Worm (Caenorhabditis elegans) whole organism, L4 larva: Measurements from ENCODE around the gene C34D10.5.

Experiments
- F26F4.8 ChIP-seq: fragments of 200-800 bp; sonication (Bioruptor generic); conservative IDR thresholded peaks from 2 replicates; pipeline ENCODE4 v1.3.6; 2022; ENCODE audit warnings: missing genetic modification characterization, missing compliant biosample characterization
- F37D6.2 ChIP-seq: sonication (generic microtip); optimal IDR thresholded peaks from 2 replicates; lab custom pipeline; 2016; ENCODE audit warnings: mild to moderate bottlenecking, missing genetic modification characterization, missing compliant biosample characterization
- F49E8.2 ChIP-seq: sonication (generic microtip); optimal IDR thresholded peaks from 2 replicates; lab custom pipeline; 2016; ENCODE audit warnings: missing compliant biosample characterization, mild to moderate bottlenecking, missing genetic modification characterization, borderline replicate concordance
- T20F7.1 ChIP-seq: fragments of 200-800 bp; sonication (Bioruptor generic); optimal IDR thresholded peaks from 2 replicates; lab custom pipeline; 2018; ENCODE audit warnings: mild to moderate bottlenecking, missing genetic modification characterization, missing compliant biosample characterization
- T26A8.4 ChIP-seq: fragments of 200-800 bp; sonication (Bioruptor generic); IDR thresholded peaks from 2 replicates; pipeline ENCODE4 v1.3.6; 2022; ENCODE audit warnings: missing genetic modification characterization, missing compliant biosample characterization
- Y105C5A.15 ChIP-seq: fragments of 200-800 bp; sonication (Bioruptor generic); IDR thresholded peaks from 2 replicates; pipeline ENCODE4 v1.3.6; 2022; ENCODE audit warnings: missing genetic modification characterization, missing compliant biosample characterization
- Y5F2A.4 ChIP-seq: fragments of 200-800 bp; sonication (Bioruptor generic); optimal IDR thresholded peaks from 2 replicates; lab custom pipeline; 2018; ENCODE audit warnings: mild to moderate bottlenecking, missing genetic modification characterization, missing compliant biosample characterization
- aha-1 ChIP-seq: fragments of 150-350 bp; peaks from one replicate; lab custom pipeline; 2014; ENCODE audit warnings: missing biosample characterization, missing genetic modification characterization
- aly-2 ChIP-seq: sonication (generic microtip); optimal IDR thresholded peaks from 2 replicates; lab custom pipeline; 2018; ENCODE audit warnings: missing biosample characterization, missing genetic modification characterization
- ama-1 ChIP-seq: fragments of 150-350 bp; optimal IDR thresholded peaks from 2 replicates; lab custom pipeline; 2014; ENCODE audit warnings: inconsistent platforms, mixed read lengths
- attf-4 ChIP-seq: sonication (generic microtip); optimal IDR thresholded peaks from 3 replicates; lab custom pipeline; 2017; ENCODE audit warnings: missing biosample characterization, missing genetic modification characterization
- ceh-20 ChIP-seq: fragments of 200-800 bp; sonication (Bioruptor generic); IDR thresholded peaks from 2 replicates; pipeline ENCODE4 v1.3.6; 2022; ENCODE audit warnings: missing genetic modification reagents, missing genetic modification characterization, missing compliant biosample characterization
- ceh-44 ChIP-seq: fragments of 200-800 bp; sonication (Bioruptor generic); IDR thresholded peaks from 2 replicates; pipeline ENCODE4 v1.3.6; 2022; ENCODE audit warnings: missing genetic modification reagents, missing genetic modification characterization, missing compliant biosample characterization
- ceh-62 ChIP-seq: sonication (generic microtip); optimal IDR thresholded peaks from 2 replicates; lab custom pipeline; 2017; ENCODE audit warnings: missing biosample characterization, missing genetic modification characterization
- ces-1 ChIP-seq: fragments of 150-350 bp; sonication (generic microtip); optimal IDR thresholded peaks from 4 replicates; lab custom pipeline; 2014; ENCODE audit warnings: missing biosample characterization, missing genetic modification reagents, missing genetic modification characterization
- cey-2 ChIP-seq: sonication (generic microtip); optimal IDR thresholded peaks from 3 replicates; lab custom pipeline; 2017; ENCODE audit warnings: missing genetic modification characterization, mild to moderate bottlenecking, missing compliant biosample characterization, antibody characterized with exemption, borderline replicate concordance; ENCODE audit not compliant: insufficient read depth
- daf-16 ChIP-seq, 3 experiments: sonication (generic microtip); optimal IDR thresholded peaks; 2 replicates each; lab custom pipeline; 2016 to 2017; ENCODE audit warnings: missing genetic modification characterization in 3 of 3, missing genetic modification reagents in 3 of 3, mild to moderate bottlenecking in 2 of 3, missing compliant biosample characterization in 2 of 3, missing biosample characterization in 1 of 3, moderate library complexity in 1 of 3
- daf-19 ChIP-seq: fragments of 200-800 bp; sonication (Bioruptor generic); conservative IDR thresholded peaks from 2 replicates; pipeline ENCODE4 v1.3.6; 2022; ENCODE audit warnings: missing genetic modification characterization, missing compliant biosample characterization
- dmd-9 ChIP-seq: fragments of 200-800 bp; sonication (Bioruptor generic); IDR thresholded peaks from 2 replicates; pipeline ENCODE4 v1.3.6; 2022; ENCODE audit warnings: missing genetic modification reagents, missing genetic modification characterization, missing compliant biosample characterization
- duxl-1 ChIP-seq: sonication (generic microtip); optimal IDR thresholded peaks from 2 replicates; lab custom pipeline; 2016; ENCODE audit warnings: mild to moderate bottlenecking, missing genetic modification characterization, moderate library complexity, missing compliant biosample characterization; ENCODE audit not compliant: poor library complexity
- egl-27 ChIP-seq: sonication (generic microtip); optimal IDR thresholded peaks from 3 replicates; lab custom pipeline; 2017; ENCODE audit warnings: missing biosample characterization, missing genetic modification reagents, missing genetic modification characterization
- egl-43 ChIP-seq: fragments of 200-800 bp; sonication (Bioruptor generic); IDR thresholded peaks from 2 replicates; pipeline ENCODE4 v1.3.6; 2022; ENCODE audit warnings: missing genetic modification reagents, missing genetic modification characterization, missing compliant biosample characterization
- fkh-10 ChIP-seq: fragments of 150-350 bp; optimal IDR thresholded peaks from 2 replicates; lab custom pipeline; 2014; ENCODE audit warnings: missing biosample characterization, missing genetic modification reagents, missing genetic modification characterization
- gei-8 ChIP-seq: fragments of 200-800 bp; sonication (Bioruptor generic); optimal IDR thresholded peaks from 2 replicates; lab custom pipeline; 2018; ENCODE audit warnings: mild to moderate bottlenecking, missing genetic modification characterization, missing compliant biosample characterization
- hlh-11 ChIP-seq: fragments of 200-800 bp; sonication (Bioruptor generic); optimal IDR thresholded peaks from 2 replicates; lab custom pipeline; 2018; ENCODE audit warnings: mild to moderate bottlenecking, missing genetic modification characterization, missing compliant biosample characterization
- jun-1 ChIP-seq: fragments of 150-350 bp; optimal IDR thresholded peaks from 2 replicates; lab custom pipeline; 2014; ENCODE audit warnings: missing biosample characterization, missing genetic modification reagents, missing genetic modification characterization
- lim-7 ChIP-seq: fragments of 200-800 bp; sonication (Bioruptor generic); IDR thresholded peaks from 2 replicates; pipeline ENCODE4 v1.3.6; 2022; ENCODE audit warnings: missing genetic modification characterization, missing compliant biosample characterization
- lin-15B ChIP-seq: fragments of 150-350 bp; sonication (generic microtip); optimal IDR thresholded peaks from 3 replicates; lab custom pipeline; 2014; ENCODE audit warnings: missing biosample characterization, missing genetic modification characterization
- lin-29 ChIP-seq: fragments of 200-800 bp; sonication (Bioruptor generic); IDR thresholded peaks from 2 replicates; pipeline ENCODE4 v1.3.6; 2022; ENCODE audit warnings: missing genetic modification reagents, missing genetic modification characterization, missing compliant biosample characterization
- lin-39 ChIP-seq: fragments of 150-350 bp; optimal IDR thresholded peaks from 2 replicates; lab custom pipeline; 2014; ENCODE audit warnings: missing biosample characterization, missing genetic modification reagents, missing genetic modification characterization
- lsy-2 ChIP-seq, 2 experiments: fragments of 150-350 bp in 1 of 2; sonication (generic microtip) in 1 of 2; optimal IDR thresholded peaks; 2 replicates each; lab custom pipeline; 2014 to 2017; ENCODE audit warnings: missing biosample characterization in 2 of 2, missing genetic modification characterization in 2 of 2
- madf-5 ChIP-seq, 2 experiments: fragments of 200-800 bp; sonication (Bioruptor generic); IDR thresholded peaks; 2 replicates each; pipeline ENCODE4 v1.3.6; 2022; ENCODE audit warnings: missing compliant biosample characterization in 2 of 2, missing genetic modification characterization in 2 of 2
- madf-9 ChIP-seq: fragments of 200-800 bp; sonication (Bioruptor generic); conservative IDR thresholded peaks from 2 replicates; pipeline ENCODE4 v1.3.6; 2022; ENCODE audit warnings: missing genetic modification reagents, missing genetic modification characterization, missing compliant biosample characterization
- mep-1 ChIP-seq: fragments of 150-350 bp; sonication (generic microtip); optimal IDR thresholded peaks from 3 replicates; lab custom pipeline; 2014; ENCODE audit warnings: missing biosample characterization, missing genetic modification characterization
- mes-2 ChIP-seq: sonication (generic microtip); optimal IDR thresholded peaks from 2 replicates; lab custom pipeline; 2016; ENCODE audit warnings: missing genotype, mild to moderate bottlenecking, missing genetic modification characterization, missing compliant biosample characterization; ENCODE audit not compliant: poor library complexity, severe bottlenecking
- mxl-2 ChIP-seq: fragments of 200-800 bp; sonication (Bioruptor generic); conservative IDR thresholded peaks from 2 replicates; pipeline ENCODE4 v1.3.6; 2022; ENCODE audit warnings: missing genetic modification reagents, missing genetic modification characterization, missing compliant biosample characterization
- nhr-102 ChIP-seq: sonication (generic microtip); optimal IDR thresholded peaks from 2 replicates; lab custom pipeline; 2016; ENCODE audit warnings: mild to moderate bottlenecking, missing genetic modification characterization, moderate library complexity, missing compliant biosample characterization
- nhr-237 ChIP-seq: sonication (generic microtip); optimal IDR thresholded peaks from 2 replicates; lab custom pipeline; 2017; ENCODE audit warnings: missing biosample characterization, missing genetic modification characterization
- nhr-48 ChIP-seq: sonication (generic microtip); optimal IDR thresholded peaks from 2 replicates; lab custom pipeline; 2016; ENCODE audit warnings: mild to moderate bottlenecking, missing genetic modification characterization, missing compliant biosample characterization
- php-3 ChIP-seq: fragments of 200-800 bp; sonication (Bioruptor generic); IDR thresholded peaks from 2 replicates; pipeline ENCODE4 v1.3.6; 2022; ENCODE audit warnings: missing genetic modification reagents, missing genetic modification characterization, missing compliant biosample characterization
- rbr-2 ChIP-seq: sonication (generic microtip); optimal IDR thresholded peaks from 2 replicates; lab custom pipeline; 2016; ENCODE audit warnings: missing genotype, missing genetic modification characterization, missing compliant biosample characterization
- saeg-2 ChIP-seq: fragments of 200-800 bp; sonication (Bioruptor generic); IDR thresholded peaks from 2 replicates; pipeline ENCODE4 v1.3.6; 2022; ENCODE audit warnings: missing genetic modification reagents, missing genetic modification characterization, missing compliant biosample characterization
- sdz-12 ChIP-seq: fragments of 200-800 bp; sonication (Bioruptor generic); optimal IDR thresholded peaks from 2 replicates; lab custom pipeline; 2018; ENCODE audit warnings: mild to moderate bottlenecking, missing genetic modification characterization, missing compliant biosample characterization
- skn-1 ChIP-seq: fragments of 150-350 bp; optimal IDR thresholded peaks from 2 replicates; lab custom pipeline; 2014; ENCODE audit warnings: missing biosample characterization, missing genetic modification characterization
- snpc-1.2 ChIP-seq: fragments of 200-800 bp; sonication (Bioruptor generic); IDR thresholded peaks from 2 replicates; pipeline ENCODE4 v1.3.6; 2022; ENCODE audit warnings: missing genetic modification reagents, missing genetic modification characterization, missing compliant biosample characterization
- snpc-4 ChIP-seq: fragments of 150-350 bp; optimal IDR thresholded peaks from 2 replicates; lab custom pipeline; 2014; ENCODE audit warnings: missing biosample characterization, missing genetic modification characterization
- spr-1 ChIP-seq: sonication (generic microtip); optimal IDR thresholded peaks from 2 replicates; lab custom pipeline; 2016; ENCODE audit warnings: mild to moderate bottlenecking, missing genetic modification characterization, missing compliant biosample characterization
- vab-7 ChIP-seq: fragments of 200-800 bp; sonication (Bioruptor generic); IDR thresholded peaks from 2 replicates; pipeline ENCODE4 v1.3.6; 2022; ENCODE audit warnings: missing genetic modification reagents, missing genetic modification characterization, missing compliant biosample characterization
- zag-1 ChIP-seq: fragments of 150-350 bp; optimal IDR thresholded peaks from 2 replicates; lab custom pipeline; 2014; ENCODE audit warnings: missing biosample characterization, missing genetic modification characterization
- ztf-7 ChIP-seq: fragments of 150-350 bp; optimal IDR thresholded peaks from 2 replicates; lab custom pipeline; 2014; ENCODE audit warnings: missing biosample characterization, missing genetic modification characterization

Gene C34D10.5

ce11 chrX:8019665-8020064, 1.8 kb downstream of the C34D10.5 start (continued):
- TF ChIP-seq daf-16 (GFP tag; optimal IDR thresholded peaks at IDR 0.05; lab: Kevin White, UChicago), result peak in 1 of 2 experiments; percentile 59
- TF ChIP-seq daf-16 (tag; optimal IDR thresholded peaks at IDR 0.05; lab: Kevin White, UChicago), result peak; percentile 90
- peak; percentile 88 for TF ChIP-seq rbr-2 (tag; lab: Kevin White, UChicago)
- no peak for TF ChIP-seq lin-39 (tag; lab: Kevin White, UChicago)
- TF ChIP-seq egl-27 (tag; lab: Kevin White, UChicago), result no peak
- TF ChIP-seq saeg-2 (GFP tag; lab: Robert Waterston, UW), result 0 out of 2 replicates have a peak, but pooled peaks have one; percentile 60
- no peak for TF ChIP-seq aly-2
- peak; percentile 65; the same call in 1 of the 2 replicates for TF ChIP-seq lin-29 (GFP tag; lab: Robert Waterston, UW)
- peak; percentile 61; the same call in 1 of the 2 replicates for TF ChIP-seq php-3 (GFP tag; lab: Robert Waterston, UW)
- TF ChIP-seq lsy-2 (tag; optimal IDR thresholded peaks at IDR 0.05; lab: Kevin White, UChicago), result peak; percentile 73 to 81
- TF ChIP-seq mxl-2 (GFP tag; lab: Robert Waterston, UW), result peak; percentile 50; the same call in 1 of the 2 replicates
- TF ChIP-seq mes-2 (tag; lab: Kevin White, UChicago), result peak; percentile 73
- TF ChIP-seq T26A8.4 (GFP tag; lab: Robert Waterston, UW), result peak; percentile 79
- TF ChIP-seq T20F7.1 (GFP tag; lab: Kevin White, UChicago), result peak; percentile 75
- no peak for TF ChIP-seq ceh-62 (tag; lab: Kevin White, UChicago)
- TF ChIP-seq egl-43 (GFP tag; lab: Robert Waterston, UW), result peak; percentile 93
- TF ChIP-seq nhr-237, result no peak
- no peak for TF ChIP-seq attf-4 (tag; lab: Kevin White, UChicago)
- no peak for TF ChIP-seq spr-1 (tag; lab: Kevin White, UChicago)
- TF ChIP-seq snpc-4, result no peak
- no peak for TF ChIP-seq Y105C5A.15 (GFP tag; lab: Robert Waterston, UW)
- peak; percentile 93 for TF ChIP-seq fkh-10 (GFP tag; lab: Kevin White, UChicago)
- TF ChIP-seq cey-2 (tag; lab: Kevin White, UChicago), result no peak
- no peak for TF ChIP-seq zag-1 (tag; lab: Kevin White, UChicago)
- TF ChIP-seq mep-1 (tag; lab: Kevin White, UChicago), result peak; percentile 93
- TF ChIP-seq ztf-7, result no peak
- TF ChIP-seq duxl-1 (tag; lab: Kevin White, UChicago), result no peak
- TF ChIP-seq vab-7 (GFP tag; lab: Robert Waterston, UW), result peak; percentile 46; the same call in 1 of the 2 replicates
- TF ChIP-seq ceh-20 (GFP tag; lab: Robert Waterston, UW), result peak; percentile 88
- no peak for TF ChIP-seq snpc-1.2 (GFP tag; lab: Robert Waterston, UW)
- TF ChIP-seq lim-7 (GFP tag; lab: Robert Waterston, UW), result 0 out of 2 replicates have a peak, but pooled peaks have one; percentile 12
- TF ChIP-seq skn-1, result no peak
- peak; percentile 81 for TF ChIP-seq gei-8 (GFP tag; lab: Kevin White, UChicago)
- 0 out of 4 replicates have a peak, but pooled peaks of 1 of the 2 experiments have one; percentile 34 for TF ChIP-seq madf-5 (GFP tag; IDR thresholded peaks at IDR 0.05; lab: Robert Waterston, UW)
- no peak for TF ChIP-seq dmd-9
- TF ChIP-seq lin-15B (tag; lab: Kevin White, UChicago), result no peak
- no peak for TF ChIP-seq ceh-44 (GFP tag; lab: Robert Waterston, UW)
- peak; percentile 35 for TF ChIP-seq sdz-12
- TF ChIP-seq F49E8.2 (tag; lab: Kevin White, UChicago), result no peak
- peak; percentile 97 for TF ChIP-seq aha-1 (tag; lab: Kevin White, UChicago)
- no peak for TF ChIP-seq daf-19 (GFP tag; lab: Robert Waterston, UW)
- no peak for TF ChIP-seq F26F4.8 (GFP tag; lab: Robert Waterston, UW)
- peak; percentile 24 for TF ChIP-seq nhr-102
- peak; percentile 57 for TF ChIP-seq F37D6.2
- peak; percentile 98 for TF ChIP-seq hlh-11
- TF ChIP-seq jun-1, result no peak
- TF ChIP-seq Y5F2A.4 (GFP tag; lab: Kevin White, UChicago), result no peak
- peak; percentile 67 for TF ChIP-seq madf-9 (GFP tag; lab: Robert Waterston, UW)
- TF ChIP-seq ces-1 (GFP tag; lab: Kevin White, UChicago), result no peak
- peak; percentile 74 for TF ChIP-seq ama-1
- TF ChIP-seq nhr-48 (tag; lab: Kevin White, UChicago), result peak; percentile 72
